Worm (Caenorhabditis elegans): Measurements from ENCODE around the gene lin-7.

- TF ChIP-seq blmp-1 (tag; optimal IDR thresholded peaks at IDR 0.05): no peak
- no peak for TF ChIP-seq nhr-28 (tag; optimal IDR thresholded peaks at IDR 0.05)
- no peak for TF ChIP-seq nhr-77 (tag; optimal IDR thresholded peaks at IDR 0.05)
- TF ChIP-seq lin-39 (tag; optimal IDR thresholded peaks at IDR 0.05): no peak
- no peak for TF ChIP-seq dpl-1 (GFP tag; optimal IDR thresholded peaks at IDR 0.05)
- no peak for TF ChIP-seq nhr-237 (tag; optimal IDR thresholded peaks at IDR 0.05)
- TF ChIP-seq nhr-76 (tag; optimal IDR thresholded peaks at IDR 0.05): no peak
- TF ChIP-seq skn-1 (tag; optimal IDR thresholded peaks at IDR 0.05): no peak
- no peak for TF ChIP-seq lin-13 (GFP tag; optimal IDR thresholded peaks at IDR 0.05)
- TF ChIP-seq zag-1 (tag; optimal IDR thresholded peaks at IDR 0.05): no peak
- no peak for TF ChIP-seq xbp-1 (tag; optimal IDR thresholded peaks at IDR 0.05)
- no peak for TF ChIP-seq snpc-4 (tag; optimal IDR thresholded peaks at IDR 0.05)
Observed at ce11 chrII:14319227-14319626, 30.0 kb downstream of the lin-7 start.
